Fruit fly (Drosophila melanogaster) whole organism, embryonic: ENCODE results near the gene Kdm5.
A peak's percentile ranks its signal among the peaks of the same experiment; 100 is the strongest.

Experiments used
- Abd-B ChIP-seq: fragments of 200-800 bp; sonication (Bioruptor generic); optimal IDR thresholded peaks from 2 replicates; lab custom pipeline; 2018; ENCODE audit warnings: missing biosample characterization, mild to moderate bottlenecking, missing genetic modification characterization, moderate library complexity
- Ada2b ChIP-seq: fragments of 200-800 bp; sonication (Bioruptor generic); IDR thresholded peaks from 2 replicates; pipeline ENCODE4 v1.3.6; 2022; ENCODE audit warnings: missing biosample characterization, missing genetic modification characterization
- Aef1 ChIP-seq: fragments of 200-800 bp; sonication (Bioruptor generic); IDR thresholded peaks from 3 replicates; pipeline ENCODE4 v1.3.6; 2022; ENCODE audit warnings: missing biosample characterization, missing genetic modification characterization
- Atf3 ChIP-seq: fragments of 200-800 bp; sonication (Bioruptor generic); optimal IDR thresholded peaks from 3 replicates; lab custom pipeline; 2016; ENCODE audit warnings: missing biosample characterization, missing genetic modification characterization
- CG10979 ChIP-seq: fragments of 200-800 bp; sonication (Bioruptor generic); optimal IDR thresholded peaks from 2 replicates; lab custom pipeline; 2018; ENCODE audit warnings: missing biosample characterization, mild to moderate bottlenecking, missing genetic modification characterization, moderate library complexity
- CG11456 ChIP-seq: fragments of 200-800 bp; sonication (Bioruptor generic); IDR thresholded peaks from 3 replicates; pipeline ENCODE4 v1.3.6; 2022; ENCODE audit warnings: missing biosample characterization, missing genetic modification characterization
- CG12219 ChIP-seq: fragments of 200-800 bp; sonication (Bioruptor generic); optimal IDR thresholded peaks from 3 replicates; lab custom pipeline; 2018; ENCODE audit warnings: missing biosample characterization, mild to moderate bottlenecking, missing genetic modification characterization
- CG12391 ChIP-seq: fragments of 200-800 bp; sonication (Bioruptor generic); optimal IDR thresholded peaks from 3 replicates; lab custom pipeline; 2018; ENCODE audit warnings: missing biosample characterization, mild to moderate bottlenecking, missing genetic modification characterization, moderate library complexity
- CG14860 ChIP-seq: fragments of 200-800 bp; sonication (Bioruptor generic); IDR thresholded peaks from 3 replicates; pipeline ENCODE4 v1.3.6; 2022; ENCODE audit warnings: missing biosample characterization, missing genetic modification characterization; ENCODE audit not compliant: partially characterized antibody
- CG15073 ChIP-seq: fragments of 200-800 bp; sonication (Bioruptor generic); optimal IDR thresholded peaks from 2 replicates; lab custom pipeline; 2016; ENCODE audit warnings: missing biosample characterization, missing genetic modification characterization
- CG15269 ChIP-seq: fragments of 200-800 bp; sonication (Bioruptor generic); optimal IDR thresholded peaks from 2 replicates; lab custom pipeline; 2018; ENCODE audit warnings: missing biosample characterization, mild to moderate bottlenecking, missing genetic modification characterization, moderate library complexity
- CG1647 ChIP-seq: fragments of 200-800 bp; sonication (Bioruptor generic); optimal IDR thresholded peaks from 3 replicates; lab custom pipeline; 2016; ENCODE audit warnings: missing biosample characterization, missing genetic modification characterization
- CG16815 ChIP-seq: fragments of 200-800 bp; sonication (Bioruptor generic); optimal IDR thresholded peaks from 3 replicates; lab custom pipeline; 2017; ENCODE audit warnings: missing biosample characterization, mild to moderate bottlenecking, missing genetic modification characterization
- CG17328 ChIP-seq: fragments of 200-800 bp; sonication (Bioruptor generic); IDR thresholded peaks from 2 replicates; pipeline ENCODE4 v1.3.6; 2022; ENCODE audit warnings: missing biosample characterization, missing genetic modification characterization
- CG17361 ChIP-seq: fragments of 200-800 bp; sonication (Bioruptor generic); IDR thresholded peaks from 3 replicates; pipeline ENCODE4 v1.3.6; 2022; ENCODE audit warnings: missing biosample characterization, missing genetic modification characterization
- CG18476 ChIP-seq: fragments of 200-800 bp; sonication (Bioruptor generic); optimal IDR thresholded peaks from 2 replicates; lab custom pipeline; 2016; ENCODE audit warnings: missing biosample characterization, mild to moderate bottlenecking, missing genetic modification characterization
- CG34422 ChIP-seq: fragments of 200-800 bp; sonication (Bioruptor generic); IDR thresholded peaks from 3 replicates; pipeline ENCODE4 v1.3.6; 2022; ENCODE audit warnings: missing biosample characterization, missing genetic modification characterization
- CG4282 ChIP-seq: fragments of 200-800 bp; sonication (Bioruptor generic); optimal IDR thresholded peaks from 2 replicates; lab custom pipeline; 2016; ENCODE audit warnings: missing biosample characterization, missing genetic modification characterization
- CG4424 ChIP-seq: fragments of 200-800 bp; sonication (Bioruptor generic); optimal IDR thresholded peaks from 3 replicates; lab custom pipeline; 2016; ENCODE audit warnings: missing biosample characterization, missing genetic modification characterization
- CG8359 ChIP-seq: fragments of 200-800 bp; sonication (Bioruptor generic); optimal IDR thresholded peaks from 2 replicates; lab custom pipeline; 2017; ENCODE audit warnings: missing biosample characterization, mild to moderate bottlenecking, missing genetic modification characterization, borderline replicate concordance
- CG9817 ChIP-seq: fragments of 200-800 bp; sonication (Bioruptor generic); optimal IDR thresholded peaks from 2 replicates; lab custom pipeline; 2018; ENCODE audit warnings: missing biosample characterization, mild to moderate bottlenecking, missing genetic modification characterization, moderate library complexity
- Deaf1 ChIP-seq: fragments of 200-800 bp; optimal IDR thresholded peaks from 3 replicates; lab custom pipeline; 2019; ENCODE audit warnings: missing biosample characterization, mild to moderate bottlenecking, missing genetic modification characterization, moderate library complexity
- Dref ChIP-seq: fragments of 200-800 bp; sonication (Bioruptor generic); IDR thresholded peaks from 2 replicates; pipeline ENCODE4 v1.3.6; 2022; ENCODE audit warnings: missing biosample characterization, missing genetic modification characterization
- Ets97D ChIP-seq: fragments of 200-800 bp; sonication (Bioruptor generic); optimal IDR thresholded peaks from 3 replicates; lab custom pipeline; 2016; ENCODE audit warnings: missing biosample characterization, missing genetic modification characterization
- Hmx ChIP-seq: fragments of 200-800 bp; sonication (Bioruptor generic); optimal IDR thresholded peaks from 2 replicates; lab custom pipeline; 2016; ENCODE audit warnings: missing biosample characterization, missing genetic modification characterization
- Hr3 ChIP-seq: fragments of 200-800 bp; sonication (Bioruptor generic); optimal IDR thresholded peaks from 3 replicates; lab custom pipeline; 2016; ENCODE audit warnings: missing biosample characterization, missing genetic modification characterization
- Hr51 ChIP-seq, 2 experiments: fragments of 200-800 bp; sonication (Bioruptor generic); optimal IDR thresholded peaks; 2 replicates in 1 of 2; 3 replicates in 1 of 2; lab custom pipeline; 2016 to 2018; ENCODE audit warnings: missing biosample characterization in 2 of 2, missing genetic modification characterization in 2 of 2, mild to moderate bottlenecking in 1 of 2, moderate library complexity in 1 of 2
- MESR4 ChIP-seq: fragments of 200-800 bp; sonication (Bioruptor generic); optimal IDR thresholded peaks from 2 replicates; lab custom pipeline; 2018; ENCODE audit warnings: missing biosample characterization, mild to moderate bottlenecking, missing genetic modification characterization, moderate library complexity
- Nf-YB ChIP-seq: fragments of 200-800 bp; sonication (Bioruptor generic); optimal IDR thresholded peaks from 3 replicates; lab custom pipeline; 2019; ENCODE audit warnings: missing biosample characterization, mild to moderate bottlenecking, missing genetic modification characterization, moderate library complexity
- Rx ChIP-seq: fragments of 200-800 bp; sonication (Bioruptor generic); IDR thresholded peaks from 2 replicates; pipeline ENCODE4 v1.3.6; 2022; ENCODE audit warnings: missing biosample characterization, missing genetic modification characterization
- Side ChIP-seq: fragments of 200-800 bp; sonication (Bioruptor generic); optimal IDR thresholded peaks from 2 replicates; lab custom pipeline; 2016; ENCODE audit warnings: missing biosample characterization, missing genetic modification characterization
- Taf1 ChIP-seq: fragments of 200-800 bp; sonication (Bioruptor generic); IDR thresholded peaks from 2 replicates; pipeline ENCODE4 v1.3.6; 2022; ENCODE audit warnings: missing biosample characterization, missing genetic modification characterization
- Trl ChIP-seq, 3 experiments: fragments of >200 bp in 2 of 3; fragments of 200-800 bp in 1 of 3; sonication (Bioruptor generic) in 1 of 3; optimal IDR thresholded peaks; 2 replicates in 1 of 3; 3 replicates in 2 of 3; lab custom pipeline; 2016 to 2017; ENCODE audit warnings: missing biosample characterization in 1 of 3, missing genetic modification characterization in 1 of 3
- Usf ChIP-seq: fragments of 200-800 bp; sonication (Bioruptor generic); optimal IDR thresholded peaks from 2 replicates; lab custom pipeline; 2017; ENCODE audit warnings: missing genotype, missing biosample characterization, missing genetic modification characterization
- ato ChIP-seq: fragments of 200-800 bp; sonication (Bioruptor generic); IDR thresholded peaks from 2 replicates; pipeline ENCODE4 v1.3.6; 2022; ENCODE audit warnings: missing biosample characterization, missing genetic modification characterization; ENCODE audit not compliant: partially characterized antibody
- bab2 ChIP-seq: fragments of 200-800 bp; sonication (Bioruptor generic); optimal IDR thresholded peaks from 2 replicates; lab custom pipeline; 2016; ENCODE audit warnings: missing biosample characterization, missing genetic modification characterization
- bbx ChIP-seq: fragments of 200-800 bp; sonication (Bioruptor generic); IDR thresholded peaks from 2 replicates; pipeline ENCODE4 v1.3.6; 2022; ENCODE audit warnings: missing biosample characterization, missing genetic modification characterization; ENCODE audit not compliant: partially characterized antibody
- crc ChIP-seq: fragments of 200-800 bp; sonication (Bioruptor generic); optimal IDR thresholded peaks from 2 replicates; lab custom pipeline; 2016; ENCODE audit warnings: missing biosample characterization, missing genetic modification characterization
- gt ChIP-seq: fragments of 200-800 bp; sonication (Bioruptor generic); IDR thresholded peaks from 2 replicates; pipeline ENCODE4 v1.3.6; 2022; ENCODE audit warnings: missing biosample characterization, missing genetic modification characterization
- hkb ChIP-seq, 2 experiments: fragments of 200-800 bp in 1 of 2; fragments of >200 bp in 1 of 2; sonication (Bioruptor generic) in 1 of 2; IDR thresholded peaks in 1 of 2; optimal IDR thresholded peaks in 1 of 2; 2 replicates each; pipeline versions ENCODE4 v1.3.6 to Lab custom; 2017 to 2022; ENCODE audit warnings: missing biosample characterization in 1 of 2, missing genetic modification characterization in 1 of 2
- kay ChIP-seq: fragments of 200-800 bp; sonication (Bioruptor generic); optimal IDR thresholded peaks from 2 replicates; lab custom pipeline; 2016; ENCODE audit warnings: missing biosample characterization, missing genetic modification characterization
- onecut ChIP-seq: fragments of 200-800 bp; sonication (Bioruptor generic); IDR thresholded peaks from 2 replicates; pipeline ENCODE4 v1.3.6; 2022; ENCODE audit warnings: missing biosample characterization, missing genetic modification characterization
- pho ChIP-seq: fragments of 200-800 bp; sonication (Bioruptor generic); optimal IDR thresholded peaks from 2 replicates; lab custom pipeline; 2016; ENCODE audit warnings: missing biosample characterization, missing genetic modification characterization
- pita ChIP-seq: fragments of 200-800 bp; sonication (Bioruptor generic); optimal IDR thresholded peaks from 2 replicates; lab custom pipeline; 2017; ENCODE audit warnings: missing biosample characterization, mild to moderate bottlenecking, missing genetic modification characterization
- pros ChIP-seq: fragments of 200-800 bp; sonication (Bioruptor generic); optimal IDR thresholded peaks from 3 replicates; lab custom pipeline; 2019; ENCODE audit warnings: missing biosample characterization, mild to moderate bottlenecking, missing genetic modification characterization, moderate library complexity
- schlank ChIP-seq: fragments of 200-800 bp; sonication (Bioruptor generic); optimal IDR thresholded peaks from 2 replicates; lab custom pipeline; 2018; ENCODE audit warnings: missing biosample characterization, mild to moderate bottlenecking, missing genetic modification characterization
- sisA ChIP-seq: fragments of 200-800 bp; sonication (Bioruptor generic); IDR thresholded peaks from 2 replicates; pipeline ENCODE4 v1.3.6; 2022; ENCODE audit warnings: missing biosample characterization, missing genetic modification characterization
- sqz ChIP-seq: fragments of 200-800 bp; sonication (Bioruptor generic); optimal IDR thresholded peaks from 3 replicates; lab custom pipeline; 2018; ENCODE audit warnings: missing biosample characterization, mild to moderate bottlenecking, missing genetic modification characterization
- zen2 ChIP-seq: fragments of 200-800 bp; sonication (Bioruptor generic); IDR thresholded peaks from 3 replicates; pipeline ENCODE4 v1.3.6; 2022; ENCODE audit warnings: missing biosample characterization, missing genetic modification characterization; ENCODE audit not compliant: partially characterized antibody

Kdm5 gene

dm6 chr2L:5982334-5982987, 16.8 kb downstream of the Kdm5 start (continued):
- TF ChIP-seq CG16815 (GFP tag; lab: Kevin White, UChicago) (no peak), Aef1 (GFP tag; lab: Robert Waterston, UW) (no peak), Atf3 (no peak), bbx (GFP tag; lab: Robert Waterston, UW) (no peak), CG9817 (tag; lab: Kevin White, UChicago) (peak; percentile 38), gt (GFP tag; lab: Robert Waterston, UW) (no peak), Trl (optimal IDR thresholded peaks at IDR 0.05; lab: Kevin White, UChicago) (no peak), Trl (GFP tag; optimal IDR thresholded peaks at IDR 0.05; lab: Kevin White, UChicago) (peak; percentile 36), Rx (GFP tag; lab: Robert Waterston, UW) (no peak), pita (GFP tag; lab: Kevin White, UChicago) (no peak), CG17328 (GFP tag; lab: Robert Waterston, UW) (no peak), Hmx (no peak), Side (peak; percentile 33), CG8359 (GFP tag; lab: Kevin White, UChicago) (no peak), CG10979 (tag; lab: Kevin White, UChicago) (peak; percentile 33), CG11456 (GFP tag; lab: Robert Waterston, UW) (no peak), Abd-B (no peak), onecut (GFP tag; lab: Robert Waterston, UW) (peak; percentile 56), CG1647 (GFP tag; lab: Kevin White, UChicago) (no peak), CG17361 (GFP tag; lab: Robert Waterston, UW) (no peak), CG12219 (peak; percentile 0), pros (peak; percentile 14), Deaf1 (tag; lab: Kevin White, UChicago) (peak; percentile 72), sqz (GFP tag; lab: Kevin White, UChicago) (peak; percentile 8), sisA (GFP tag; lab: Robert Waterston, UW) (no peak), CG15073 (no peak), ato (GFP tag; lab: Robert Waterston, UW) (no peak), Ets97D (GFP tag; lab: Kevin White, UChicago) (peak; percentile 3), CG12391 (tag; lab: Kevin White, UChicago) (peak; percentile 27), bab2 (GFP tag; lab: Kevin White, UChicago) (peak; percentile 51), schlank (tag; lab: Kevin White, UChicago) (no peak), Dref (no peak), CG4424 (GFP tag; lab: Kevin White, UChicago) (peak; percentile 100), Hr51 (GFP tag; optimal IDR thresholded peaks at IDR 0.05; lab: Kevin White, UChicago) (peak in 1 of 2 experiments; percentile 23), CG4282 (peak; percentile 11), MESR4 (GFP tag; lab: Kevin White, UChicago) (peak; percentile 1), hkb (optimal IDR thresholded peaks at IDR 0.05; lab: Kevin White, UChicago) (no peak), hkb (GFP tag; IDR thresholded peaks at IDR 0.05; lab: Robert Waterston, UW) (no peak), Ada2b (GFP tag; lab: Robert Waterston, UW) (no peak), CG34422 (GFP tag; lab: Robert Waterston, UW) (no peak), CG15269 (peak; percentile 38), crc (GFP tag; lab: Kevin White, UChicago) (no peak), Taf1 (GFP tag; lab: Robert Waterston, UW) (no peak), Nf-YB (GFP tag; lab: Kevin White, UChicago) (peak; percentile 50), kay (peak; percentile 2), zen2 (GFP tag; lab: Robert Waterston, UW) (no peak), Hr3 (GFP tag; lab: Kevin White, UChicago) (no peak), Usf (GFP tag; lab: Kevin White, UChicago) (no peak), CG14860 (GFP tag; lab: Robert Waterston, UW) (no peak), pho (GFP tag; lab: Kevin White, UChicago) (peak; percentile 38), CG18476 (no peak)
